Fruit fly (Drosophila melanogaster) whole organism, embryonic: ENCODE data around the gene CG5758.

Experiments
- CG10543 ChIP-seq: fragments of 200-800 bp; sonication (Bioruptor generic); optimal IDR thresholded peaks from 3 replicates; lab custom pipeline; 2017; ENCODE audit warnings: missing biosample characterization, mild to moderate bottlenecking, missing genetic modification characterization, moderate library complexity
- CG10565 ChIP-seq: fragments of 200-800 bp; sonication (Bioruptor generic); optimal IDR thresholded peaks from 3 replicates; lab custom pipeline; 2016; ENCODE audit warnings: missing biosample characterization, mild to moderate bottlenecking, missing genetic modification characterization
- CG11456 ChIP-seq: fragments of 200-800 bp; sonication (Bioruptor generic); IDR thresholded peaks from 3 replicates; pipeline ENCODE4 v1.3.6; 2022; ENCODE audit warnings: missing biosample characterization, missing genetic modification characterization
- CG12942 ChIP-seq: fragments of 200-800 bp; sonication (Bioruptor generic); optimal IDR thresholded peaks from 3 replicates; lab custom pipeline; 2016; ENCODE audit warnings: missing biosample characterization, missing genetic modification characterization
- CG14710 ChIP-seq: fragments of 200-800 bp; sonication (Bioruptor generic); optimal IDR thresholded peaks from 3 replicates; lab custom pipeline; 2019; ENCODE audit warnings: missing biosample characterization, mild to moderate bottlenecking, missing genetic modification characterization, moderate library complexity
- CG17361 ChIP-seq: fragments of 200-800 bp; sonication (Bioruptor generic); IDR thresholded peaks from 3 replicates; pipeline ENCODE4 v1.3.6; 2022; ENCODE audit warnings: missing biosample characterization, missing genetic modification characterization
- CG2202 ChIP-seq: fragments of 200-800 bp; sonication (Bioruptor generic); optimal IDR thresholded peaks from 2 replicates; lab custom pipeline; 2018; ENCODE audit warnings: missing biosample characterization, mild to moderate bottlenecking, missing genetic modification characterization
- CG3065 ChIP-seq: fragments of 200-800 bp; sonication (Bioruptor generic); optimal IDR thresholded peaks from 2 replicates; lab custom pipeline; 2016; ENCODE audit warnings: missing biosample characterization, missing genetic modification characterization
- CG31365 ChIP-seq: fragments of 200-800 bp; sonication (Bioruptor generic); optimal IDR thresholded peaks from 2 replicates; lab custom pipeline; 2018; ENCODE audit warnings: missing biosample characterization, mild to moderate bottlenecking, missing genetic modification characterization
- CG4820 ChIP-seq: fragments of 200-800 bp; sonication (Bioruptor generic); optimal IDR thresholded peaks from 3 replicates; lab custom pipeline; 2016; ENCODE audit warnings: missing biosample characterization, missing genetic modification characterization
- CG6654 ChIP-seq: fragments of 200-800 bp; sonication (Bioruptor generic); optimal IDR thresholded peaks from 2 replicates; lab custom pipeline; 2017; ENCODE audit warnings: missing biosample characterization, mild to moderate bottlenecking, missing genetic modification characterization
- CG7271 ChIP-seq: fragments of 200-800 bp; sonication (Bioruptor generic); optimal IDR thresholded peaks from 2 replicates; lab custom pipeline; 2018; ENCODE audit warnings: missing biosample characterization, mild to moderate bottlenecking, missing genetic modification characterization, moderate library complexity
- CG7745 ChIP-seq: fragments of 200-800 bp; sonication (Bioruptor generic); optimal IDR thresholded peaks from 2 replicates; lab custom pipeline; 2018; ENCODE audit warnings: missing biosample characterization, mild to moderate bottlenecking, missing genetic modification characterization, moderate library complexity
- CG9932 ChIP-seq: fragments of 200-800 bp; sonication (Bioruptor generic); IDR thresholded peaks from 2 replicates; pipeline ENCODE4 v1.3.6; 2022; ENCODE audit warnings: missing biosample characterization, missing genetic modification characterization
- Dbx ChIP-seq: fragments of 200-800 bp; sonication (Bioruptor generic); IDR thresholded peaks from 3 replicates; pipeline ENCODE4 v1.3.6; 2022; ENCODE audit warnings: missing biosample characterization, missing genetic modification characterization
- Doc2 ChIP-seq: fragments of 200-800 bp; sonication (Bioruptor generic); IDR thresholded peaks from 2 replicates; pipeline ENCODE4 v1.3.6; 2022; ENCODE audit warnings: missing biosample characterization, missing genetic modification characterization
- E2f2 ChIP-seq: fragments of 200-800 bp; sonication (Bioruptor generic); IDR thresholded peaks from 2 replicates; pipeline ENCODE4 v1.3.6; 2022; ENCODE audit warnings: missing biosample characterization, missing genetic modification characterization
- H2.0 ChIP-seq: fragments of 200-800 bp; sonication (Bioruptor generic); IDR thresholded peaks from 2 replicates; pipeline ENCODE4 v1.3.6; 2022; ENCODE audit warnings: missing biosample characterization, missing genetic modification characterization
- Hand ChIP-seq: fragments of 200-800 bp; sonication (Bioruptor generic); optimal IDR thresholded peaks from 2 replicates; lab custom pipeline; 2017; ENCODE audit warnings: mild to moderate bottlenecking, missing biosample characterization, missing genetic modification reagents, missing genetic modification characterization
- Hmr ChIP-seq: fragments of 200-800 bp; sonication (Bioruptor generic); optimal IDR thresholded peaks from 3 replicates; lab custom pipeline; 2017; ENCODE audit warnings: mild to moderate bottlenecking, missing biosample characterization, missing genetic modification reagents, missing genetic modification characterization
- Hmx ChIP-seq: fragments of 200-800 bp; sonication (Bioruptor generic); optimal IDR thresholded peaks from 2 replicates; lab custom pipeline; 2016; ENCODE audit warnings: missing biosample characterization, missing genetic modification characterization
- Lim3 ChIP-seq: fragments of 200-800 bp; sonication (Bioruptor generic); IDR thresholded peaks from 2 replicates; pipeline ENCODE4 v1.3.6; 2022; ENCODE audit warnings: missing biosample characterization, missing genetic modification characterization
- Meics ChIP-seq: fragments of 200-800 bp; sonication (Bioruptor generic); optimal IDR thresholded peaks from 2 replicates; lab custom pipeline; 2017; ENCODE audit warnings: missing biosample characterization, mild to moderate bottlenecking, missing genetic modification characterization
- NC2β ChIP-seq: fragments of 200-800 bp; sonication (Bioruptor generic); optimal IDR thresholded peaks from 2 replicates; lab custom pipeline; 2016; ENCODE audit warnings: missing biosample characterization, missing genetic modification characterization
- Nf-YB ChIP-seq: fragments of 200-800 bp; sonication (Bioruptor generic); optimal IDR thresholded peaks from 3 replicates; lab custom pipeline; 2019; ENCODE audit warnings: missing biosample characterization, mild to moderate bottlenecking, missing genetic modification characterization, moderate library complexity
- Opbp ChIP-seq: fragments of 200-800 bp; sonication (Bioruptor generic); IDR thresholded peaks from 3 replicates; pipeline ENCODE4 v1.3.6; 2022; ENCODE audit warnings: missing biosample characterization, missing genetic modification characterization; ENCODE audit not compliant: partially characterized antibody
- Scr ChIP-seq: fragments of 200-800 bp; sonication (Bioruptor generic); IDR thresholded peaks from 2 replicates; pipeline ENCODE4 v1.3.6; 2022; ENCODE audit warnings: missing biosample characterization, missing genetic modification characterization; ENCODE audit not compliant: partially characterized antibody
- Usf ChIP-seq: fragments of 200-800 bp; sonication (Bioruptor generic); optimal IDR thresholded peaks from 2 replicates; lab custom pipeline; 2017; ENCODE audit warnings: missing genotype, missing biosample characterization, missing genetic modification characterization
- abd-A ChIP-seq: fragments of 200-800 bp; sonication (Bioruptor generic); optimal IDR thresholded peaks from 3 replicates; lab custom pipeline; 2019; ENCODE audit warnings: missing biosample characterization, mild to moderate bottlenecking, missing genetic modification characterization, moderate library complexity
- al ChIP-seq: fragments of 200-800 bp; sonication (Bioruptor generic); IDR thresholded peaks from 2 replicates; pipeline ENCODE4 v1.3.6; 2022; ENCODE audit warnings: missing biosample characterization, missing genetic modification characterization
- bcd ChIP-seq: fragments of 200-800 bp; sonication (Bioruptor generic); optimal IDR thresholded peaks from 2 replicates; lab custom pipeline; 2017; ENCODE audit warnings: missing biosample characterization, mild to moderate bottlenecking, missing genetic modification characterization
- bowl ChIP-seq: fragments of 200-800 bp; sonication (Bioruptor generic); IDR thresholded peaks from 2 replicates; pipeline ENCODE4 v1.3.6; 2022; ENCODE audit warnings: missing biosample characterization, missing genetic modification characterization
- ci ChIP-seq: fragments of 200-800 bp; sonication (Bioruptor generic); IDR thresholded peaks from 3 replicates; pipeline ENCODE4 v1.3.6; 2022; ENCODE audit warnings: missing biosample characterization, missing genetic modification characterization
- croc ChIP-seq: fragments of 200-800 bp; sonication (Bioruptor generic); conservative IDR thresholded peaks from 3 replicates; pipeline ENCODE4 v1.3.6; 2022; ENCODE audit warnings: missing biosample characterization, missing genetic modification characterization
- dmrt99B ChIP-seq: fragments of 200-800 bp; sonication (Bioruptor generic); optimal IDR thresholded peaks from 2 replicates; lab custom pipeline; 2018; ENCODE audit warnings: missing biosample characterization, mild to moderate bottlenecking, missing genetic modification characterization, moderate library complexity
- esg ChIP-seq: fragments of 200-800 bp; sonication (Bioruptor generic); conservative IDR thresholded peaks from 2 replicates; pipeline ENCODE4 v1.3.6; 2022; ENCODE audit warnings: missing biosample characterization, missing genetic modification characterization
- gcm ChIP-seq: fragments of 200-800 bp; sonication (Bioruptor generic); optimal IDR thresholded peaks from 2 replicates; lab custom pipeline; 2019; ENCODE audit warnings: missing biosample characterization, mild to moderate bottlenecking, missing genetic modification characterization, moderate library complexity
- h ChIP-seq: fragments of >200 bp; optimal IDR thresholded peaks from 2 replicates; lab custom pipeline; 2017
- her ChIP-seq: fragments of 200-800 bp; sonication (Bioruptor generic); optimal IDR thresholded peaks from 2 replicates; lab custom pipeline; 2016; ENCODE audit warnings: missing biosample characterization, missing genetic modification characterization
- hkb ChIP-seq, 2 experiments: fragments of 200-800 bp in 1 of 2; fragments of >200 bp in 1 of 2; sonication (Bioruptor generic) in 1 of 2; IDR thresholded peaks in 1 of 2; optimal IDR thresholded peaks in 1 of 2; 2 replicates each; pipeline versions ENCODE4 v1.3.6 to Lab custom; 2017 to 2022; ENCODE audit warnings: missing biosample characterization in 1 of 2, missing genetic modification characterization in 1 of 2
- lilli ChIP-seq: fragments of 200-800 bp; sonication (Bioruptor generic); optimal IDR thresholded peaks from 3 replicates; lab custom pipeline; 2016; ENCODE audit warnings: missing biosample characterization, missing genetic modification characterization
- pan ChIP-seq, 4 experiments: fragments of >200 bp in 3 of 4; fragments of 200-800 bp in 1 of 4; sonication (Bioruptor generic) in 1 of 4; optimal IDR thresholded peaks in 3 of 4; IDR thresholded peaks in 1 of 4; 2 replicates each; pipeline versions ENCODE4 v1.3.6 to Lab custom; 2017 to 2022; ENCODE audit warnings: missing biosample characterization in 2 of 4, missing genetic modification characterization in 2 of 4, mixed read lengths in 1 of 4
- phol ChIP-seq: fragments of 200-800 bp; sonication (Bioruptor generic); optimal IDR thresholded peaks from 3 replicates; lab custom pipeline; 2018; ENCODE audit warnings: missing biosample characterization, mild to moderate bottlenecking, missing genetic modification characterization, moderate library complexity
- stc ChIP-seq: fragments of 200-800 bp; sonication (Bioruptor generic); IDR thresholded peaks from 2 replicates; pipeline ENCODE4 v1.3.6; 2022; ENCODE audit warnings: missing biosample characterization, missing genetic modification characterization
- ttk ChIP-seq: fragments of 200-800 bp; sonication (Bioruptor generic); IDR thresholded peaks from 2 replicates; pipeline ENCODE4 v2.1.2; 2022; ENCODE audit warnings: missing biosample characterization, missing genetic modification characterization
- tx ChIP-seq: fragments of 200-800 bp; sonication (Bioruptor generic); optimal IDR thresholded peaks from 2 replicates; lab custom pipeline; 2016; ENCODE audit warnings: missing biosample characterization, missing genetic modification characterization
- usp ChIP-seq: fragments of >200 bp; optimal IDR thresholded peaks from 2 replicates; lab custom pipeline; 2017; ENCODE audit warnings: missing biosample characterization, missing genetic modification characterization
- vvl ChIP-seq: fragments of 200-800 bp; sonication (Bioruptor generic); IDR thresholded peaks from 2 replicates; pipeline ENCODE4 v1.3.6; 2022; ENCODE audit warnings: missing biosample characterization, missing genetic modification characterization
- zfh1 ChIP-seq: fragments of 200-800 bp; sonication (Bioruptor generic); IDR thresholded peaks from 3 replicates; pipeline ENCODE4 v1.3.6; 2022; ENCODE audit warnings: missing biosample characterization, missing genetic modification characterization

Gene CG5758

DNA sequence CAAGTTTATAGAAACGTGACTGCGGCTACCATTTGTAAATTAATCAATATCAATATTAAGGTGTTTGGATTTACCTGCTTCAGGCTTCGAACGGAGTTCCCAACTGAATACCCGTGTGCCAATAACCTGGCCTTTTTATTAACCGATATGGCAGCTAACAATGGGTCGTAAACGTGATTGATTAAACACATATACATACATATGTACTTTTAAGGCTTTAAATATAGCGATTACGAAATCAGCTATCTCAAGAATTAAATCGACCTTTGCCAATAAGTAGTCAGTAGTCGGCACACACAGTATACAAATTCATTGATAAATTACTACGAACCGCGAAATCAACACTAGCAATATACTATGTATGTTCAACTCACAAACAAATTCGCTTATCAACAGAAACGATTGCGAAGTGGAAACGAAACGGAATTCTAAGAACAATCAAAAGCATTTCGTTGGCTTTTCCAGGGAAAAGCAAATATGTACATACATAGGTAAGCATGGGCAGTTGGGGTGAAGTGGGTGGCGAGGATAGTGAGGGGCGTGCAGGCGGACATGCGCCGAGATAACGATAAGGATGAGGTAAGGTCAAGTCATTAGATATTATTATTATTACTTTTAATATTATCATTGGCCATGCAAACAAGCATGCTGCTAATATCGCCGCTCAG, 28.9 kb downstream of the CG5758 start (continued):
- TF ChIP-seq NC2β (peak; percentile 68), Lim3 (GFP tag; lab: Robert Waterston, UW) (peak; percentile 19; the same call in 1 of the 2 replicates), CG4820 (GFP tag; lab: Kevin White, UChicago) (peak; percentile 38), Hmx (no peak), usp (GFP tag; lab: Kevin White, UChicago) (no peak), stc (GFP tag; lab: Robert Waterston, UW) (peak; percentile 49; the same call in 1 of the 2 replicates), Usf (GFP tag; lab: Kevin White, UChicago) (no peak), tx (GFP tag; lab: Kevin White, UChicago) (no peak), CG10543 (GFP tag; lab: Kevin White, UChicago) (peak; percentile 88), Scr (GFP tag; lab: Robert Waterston, UW) (no peak), ttk (GFP tag; lab: Robert Waterston, UW) (no peak), h (no peak), bowl (GFP tag; lab: Robert Waterston, UW) (no peak), Hmr (GFP tag; lab: Kevin White, UChicago) (peak; percentile 85), H2.0 (no peak; the same call in 1 of the 2 replicates), vvl (GFP tag; lab: Robert Waterston, UW) (peak; percentile 73), lilli (GFP tag; lab: Kevin White, UChicago) (peak; percentile 12), esg (no peak), bcd (GFP tag; lab: Kevin White, UChicago) (peak; percentile 51), CG9932 (GFP tag; lab: Robert Waterston, UW) (0 out of 2 replicates have a peak, but pooled peaks have one; percentile 32), CG6654 (GFP tag; lab: Kevin White, UChicago) (peak; percentile 14), her (peak; percentile 29), CG3065 (GFP tag; lab: Kevin White, UChicago) (peak; percentile 14), Doc2 (no peak), CG12942 (GFP tag; lab: Kevin White, UChicago) (peak; percentile 52), zfh1 (GFP tag; lab: Robert Waterston, UW) (peak; percentile 66; the same call in 1 of the 3 replicates), abd-A (no peak), CG2202 (peak; percentile 80), al (GFP tag; lab: Robert Waterston, UW) (no peak), E2f2 (GFP tag; lab: Robert Waterston, UW) (peak; percentile 42; the same call in 1 of the 2 replicates), Dbx (GFP tag; lab: Robert Waterston, UW) (peak; percentile 9; the same call in 1 of the 3 replicates), pan (optimal IDR thresholded peaks at IDR 0.05; lab: Kevin White, UChicago) (no peak), pan (GFP tag; optimal IDR thresholded peaks at IDR 0.05 in 1 of 2, IDR thresholded peaks at IDR 0.05 in 1 of 2) (peak in 1 of 2 experiments; percentile 57), CG7271 (tag; lab: Kevin White, UChicago) (peak; percentile 37), CG7745 (tag; lab: Kevin White, UChicago) (peak; percentile 3), CG14710 (tag; lab: Kevin White, UChicago) (peak; percentile 47), Nf-YB (peak; percentile 51), CG11456 (GFP tag; lab: Robert Waterston, UW) (peak; percentile 62; the same call in 2 of the 3 replicates), CG10565 (no peak), CG31365 (tag; lab: Kevin White, UChicago) (peak; percentile 75), Meics (GFP tag; lab: Kevin White, UChicago) (peak; percentile 67), croc (GFP tag; lab: Robert Waterston, UW) (no peak), gcm (peak; percentile 60), phol (tag; lab: Kevin White, UChicago) (no peak), dmrt99B (tag; lab: Kevin White, UChicago) (peak; percentile 56), Opbp (GFP tag; lab: Robert Waterston, UW) (no peak), hkb (optimal IDR thresholded peaks at IDR 0.05; lab: Kevin White, UChicago) (no peak), hkb (GFP tag; IDR thresholded peaks at IDR 0.05; lab: Robert Waterston, UW) (peak; percentile 82), ci (GFP tag; lab: Robert Waterston, UW) (peak; percentile 87), CG17361 (0 out of 3 replicates have a peak, but pooled peaks have one; percentile 28), Hand (GFP tag; lab: Kevin White, UChicago) (peak; percentile 44)
